Fruit fly (Drosophila melanogaster) S2 (cell line): ENCODE data around the gene AgmNAT.

Experiments
- CG8478 ChIP-seq: fragments of >200 bp; optimal IDR thresholded peaks from 2 replicates; lab custom pipeline; 2018
- CTCF ChIP-seq, 2 experiments: fragments of >200 bp; optimal IDR thresholded peaks; 2 replicates each; lab custom pipeline; 2018

Gene AgmNAT

dm6 chrX:5786559-5786958 lies 29.1 kb downstream of the AgmNAT start:
- TF ChIP-seq CTCF (optimal IDR thresholded peaks at IDR 0.05; lab: Kevin White, UChicago) = no peak
- no peak for TF ChIP-seq CG8478

- TF ChIP-seq CG8478 (no peak), CTCF (optimal IDR thresholded peaks at IDR 0.05; lab: Kevin White, UChicago) (no peak)
Observed at dm6 chrX:5783260-5784040, 32.2 kb downstream of the AgmNAT start.

dm6 chrX:5781520-5781919 lies 34.1 kb downstream of the AgmNAT start, which contains the start of gene CG3108:
Gene CG3108 (minus strand): TSS chrX:5781620.
- TF ChIP-seq CG8478 (no peak), CTCF (optimal IDR thresholded peaks at IDR 0.05; lab: Kevin White, UChicago) (no peak)

dm6 chrX:5776547-5776946 lies 39.1 kb downstream of the AgmNAT start, which contains the start of gene CG42264:
Gene CG42264 (minus strand): TSS chrX:5776647.
- TF ChIP-seq CTCF (optimal IDR thresholded peaks at IDR 0.05; lab: Kevin White, UChicago) (no peak), CG8478 (no peak)

DNA sequence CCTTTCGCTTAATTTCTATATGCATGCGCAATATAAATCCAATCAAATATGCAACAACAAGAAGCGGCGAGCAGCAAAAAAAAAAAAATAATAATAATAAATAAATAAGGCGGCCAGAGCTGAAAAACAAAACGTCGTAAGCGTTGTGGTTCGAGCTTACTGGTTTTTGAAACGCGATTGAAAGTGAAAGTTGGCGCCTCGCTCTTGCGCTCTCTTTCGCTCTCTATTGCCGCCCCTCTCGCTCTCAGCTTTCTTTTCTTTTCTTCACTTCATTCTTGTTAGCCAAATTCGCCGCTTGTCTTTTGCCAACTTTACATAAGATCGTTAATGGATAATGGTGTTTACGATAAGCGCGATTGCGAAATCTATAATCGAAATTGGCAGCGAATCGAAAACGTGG lies 43.2 kb downstream of the AgmNAT start:
- TF ChIP-seq CTCF (optimal IDR thresholded peaks at IDR 0.05; lab: Kevin White, UChicago) (no peak), CG8478 (no peak)

- TF ChIP-seq CG8478 (no peak), CTCF (optimal IDR thresholded peaks at IDR 0.05; lab: Kevin White, UChicago) (no peak)
Observed at dm6 chrX:5770730-5771181, 44.9 kb downstream of the AgmNAT start, which contains the start of gene CG3097. Gene CG3097 (minus strand): TSS chrX:5770780.

- TF ChIP-seq CG8478 = no peak
- TF ChIP-seq CTCF (optimal IDR thresholded peaks at IDR 0.05; lab: Kevin White, UChicago) = no peak
Observed at dm6 chrX:5768602-5769251, 46.9 kb downstream of the AgmNAT start.

dm6 chrX:5766732-5767131 lies 48.9 kb downstream of the AgmNAT start:
- TF ChIP-seq CG8478 (no peak), CTCF (optimal IDR thresholded peaks at IDR 0.05; lab: Kevin White, UChicago) (no peak)
